Worm (Caenorhabditis elegans) whole organism, late embryonic: ENCODE measurements around the gene F58F6.5.
"Not testable (repeated sequence)": the region's sequence is repeated elsewhere in the genome, so short reads cannot be mapped to it uniquely, and the experiment has no call there.

Experiments used
- C08G9.2 ChIP-seq: sonication (generic microtip); optimal IDR thresholded peaks from 2 replicates; lab custom pipeline; 2016; ENCODE audit warnings: mild to moderate bottlenecking, missing genetic modification characterization, moderate library complexity, missing compliant biosample characterization
- F13H6.1 ChIP-seq: sonication (generic microtip); optimal IDR thresholded peaks from 2 replicates; lab custom pipeline; 2016; ENCODE audit warnings: missing genetic modification characterization, missing compliant biosample characterization
- K02D7.2 ChIP-seq: sonication (generic microtip); optimal IDR thresholded peaks from 2 replicates; lab custom pipeline; 2017; ENCODE audit warnings: mild to moderate bottlenecking, missing genetic modification characterization, missing compliant biosample characterization
- K09A11.1 ChIP-seq: sonication (generic microtip); optimal IDR thresholded peaks from 2 replicates; lab custom pipeline; 2017; ENCODE audit warnings: antibody characterized with exemption, mild to moderate bottlenecking, missing genetic modification characterization, missing compliant biosample characterization; ENCODE audit not compliant: insufficient read depth
- T23F11.4 ChIP-seq: fragments of 200-800 bp; sonication (Bioruptor generic); optimal IDR thresholded peaks from 2 replicates; lab custom pipeline; 2018; ENCODE audit warnings: mild to moderate bottlenecking, missing genetic modification characterization, missing compliant biosample characterization
- Y22D7AL.16 ChIP-seq: sonication (generic microtip); optimal IDR thresholded peaks from 2 replicates; lab custom pipeline; 2016; ENCODE audit warnings: missing genetic modification characterization, missing compliant biosample characterization
- ama-1 ChIP-seq: fragments of 150-350 bp; optimal IDR thresholded peaks from 2 replicates; lab custom pipeline; 2014
- ceh-18 ChIP-seq: sonication (generic microtip); optimal IDR thresholded peaks from 2 replicates; lab custom pipeline; 2016; ENCODE audit warnings: missing genetic modification characterization, missing compliant biosample characterization
- ceh-31 ChIP-seq: sonication (generic microtip); optimal IDR thresholded peaks from 2 replicates; lab custom pipeline; 2016; ENCODE audit warnings: missing genetic modification characterization, missing compliant biosample characterization
- ceh-45 ChIP-seq: fragments of 200-800 bp; sonication (Bioruptor generic); IDR thresholded peaks from 2 replicates; pipeline ENCODE4 v1.3.6; 2022; ENCODE audit warnings: missing genetic modification reagents, missing genetic modification characterization, missing compliant biosample characterization
- ceh-48 ChIP-seq: sonication (generic microtip); optimal IDR thresholded peaks from 2 replicates; lab custom pipeline; 2016; ENCODE audit warnings: missing genetic modification characterization, inconsistent platforms, missing compliant biosample characterization
- ceh-9 ChIP-seq: sonication (generic microtip); optimal IDR thresholded peaks from 2 replicates; lab custom pipeline; 2016; ENCODE audit warnings: mild to moderate bottlenecking, missing genetic modification characterization, inconsistent platforms, missing compliant biosample characterization
- che-1 ChIP-seq: sonication (generic microtip); optimal IDR thresholded peaks from 2 replicates; lab custom pipeline; 2016; ENCODE audit warnings: mild to moderate bottlenecking, missing genetic modification characterization, missing compliant biosample characterization
- dmd-4 ChIP-seq: sonication (generic microtip); optimal IDR thresholded peaks from 2 replicates; lab custom pipeline; 2016; ENCODE audit warnings: borderline replicate concordance, missing genetic modification characterization, missing compliant biosample characterization
- dve-1 ChIP-seq: sonication (generic microtip); optimal IDR thresholded peaks from 2 replicates; lab custom pipeline; 2017; ENCODE audit warnings: antibody characterized with exemption, mild to moderate bottlenecking, missing genetic modification characterization, missing compliant biosample characterization
- fax-1 ChIP-seq: sonication (generic microtip); optimal IDR thresholded peaks from 2 replicates; lab custom pipeline; 2016; ENCODE audit warnings: missing genotype, missing genetic modification characterization, missing compliant biosample characterization
- fkh-10 ChIP-seq: fragments of 150-350 bp; optimal IDR thresholded peaks from 2 replicates; lab custom pipeline; 2014; ENCODE audit warnings: missing biosample characterization, missing genetic modification reagents, missing genetic modification characterization
- hlh-6 ChIP-seq: sonication (generic microtip); optimal IDR thresholded peaks from 2 replicates; lab custom pipeline; 2016; ENCODE audit warnings: missing genotype, missing genetic modification characterization, missing compliant biosample characterization
- hlh-8 ChIP-seq: sonication (generic microtip); optimal IDR thresholded peaks from 2 replicates; lab custom pipeline; 2016; ENCODE audit warnings: missing genotype, missing genetic modification characterization, missing compliant biosample characterization
- lin-11 ChIP-seq: fragments of 200-800 bp; sonication (Bioruptor generic); optimal IDR thresholded peaks from 2 replicates; lab custom pipeline; 2018; ENCODE audit warnings: mild to moderate bottlenecking, missing genetic modification characterization, missing compliant biosample characterization
- nfya-1 ChIP-seq: sonication (generic microtip); optimal IDR thresholded peaks from 2 replicates; lab custom pipeline; 2017; ENCODE audit warnings: missing genetic modification characterization, mild to moderate bottlenecking, missing compliant biosample characterization, antibody characterized with exemption, moderate library complexity
- nhr-11 ChIP-seq: fragments of 150-350 bp; optimal IDR thresholded peaks from 2 replicates; lab custom pipeline; 2014; ENCODE audit warnings: missing biosample characterization, missing genetic modification characterization
- odd-2 ChIP-seq: sonication (generic microtip); optimal IDR thresholded peaks from 2 replicates; lab custom pipeline; 2017; ENCODE audit warnings: antibody characterized with exemption, mild to moderate bottlenecking, missing genetic modification characterization, missing compliant biosample characterization
- pha-2 ChIP-seq: sonication (generic microtip); optimal IDR thresholded peaks from 2 replicates; lab custom pipeline; 2017; ENCODE audit warnings: mild to moderate bottlenecking, missing genetic modification characterization, missing compliant biosample characterization
- pqm-1 ChIP-seq: sonication (generic microtip); optimal IDR thresholded peaks from 2 replicates; lab custom pipeline; 2016; ENCODE audit warnings: missing genetic modification characterization, missing compliant biosample characterization
- pros-1 ChIP-seq: fragments of 150-350 bp; optimal IDR thresholded peaks from 2 replicates; lab custom pipeline; 2014; ENCODE audit warnings: missing biosample characterization, missing genetic modification reagents, missing genetic modification characterization
- sox-2 ChIP-seq: fragments of 200-800 bp; sonication (Bioruptor generic); IDR thresholded peaks from 2 replicates; pipeline ENCODE4 v1.3.6; 2022; ENCODE audit warnings: missing genetic modification reagents, missing genetic modification characterization, missing compliant biosample characterization
- tbx-2 ChIP-seq: sonication (generic microtip); optimal IDR thresholded peaks from 2 replicates; lab custom pipeline; 2016; ENCODE audit warnings: missing genetic modification characterization, missing compliant biosample characterization
- unc-55 ChIP-seq: sonication (generic microtip); optimal IDR thresholded peaks from 2 replicates; lab custom pipeline; 2017; ENCODE audit warnings: missing biosample characterization, missing genetic modification reagents, missing genetic modification characterization

F58F6.5 gene

DNA sequence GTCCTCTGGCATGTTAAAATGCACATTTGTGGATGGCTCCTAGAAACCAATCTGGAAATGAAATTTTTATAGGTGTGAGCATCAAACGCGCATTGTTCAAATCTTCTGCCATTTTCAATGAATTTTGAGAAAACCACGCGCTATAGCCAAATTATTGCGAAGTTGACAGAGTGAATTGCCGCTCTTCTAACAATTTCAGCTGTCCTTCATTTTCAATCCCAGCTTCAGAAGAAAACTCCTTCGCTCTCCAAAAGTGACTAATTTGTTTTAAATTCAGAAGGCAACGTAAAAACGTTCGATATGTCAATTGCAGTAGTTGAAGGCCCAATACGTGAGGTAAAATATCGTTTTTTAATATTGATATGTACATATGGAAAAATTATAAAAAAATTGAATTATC is at the start of gene F58F6.5:
TSS of gene F58F6.5 (plus strand) at position 301 of the 400 bp plus-strand sequence.
- not testable (repeated sequence) for TF ChIP-seq hlh-6, ceh-18, ceh-48 (tag; lab: Kevin White, UChicago)

DNA sequence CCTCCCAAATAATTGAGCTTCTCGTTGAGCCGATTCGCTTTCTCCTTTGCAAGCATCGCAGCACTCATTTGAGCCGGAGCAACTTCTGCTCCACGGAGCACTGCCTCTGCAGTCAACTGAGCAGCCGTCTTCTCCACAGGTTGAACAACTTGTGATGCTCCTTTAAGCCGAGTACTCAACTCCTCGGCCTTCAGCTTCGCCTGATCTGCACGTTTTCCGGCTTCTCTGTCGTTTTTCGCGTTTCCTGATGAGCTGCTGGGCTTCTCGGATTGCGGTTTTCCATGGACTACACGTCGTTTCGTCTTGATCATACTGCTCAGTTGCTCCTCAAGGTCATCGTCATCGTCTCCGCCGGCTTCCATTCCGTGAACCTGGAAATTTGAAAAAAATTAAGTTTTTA is 44.5 kb upstream of the F58F6.5 start:
- TF ChIP-seq che-1 (tag; lab: Kevin White, UChicago) (no peak), nhr-11 (tag; lab: Kevin White, UChicago) (no peak), sox-2 (GFP tag; lab: Robert Waterston, UW) (no peak), ceh-9 (tag; lab: Kevin White, UChicago) (no peak), fkh-10 (GFP tag; lab: Kevin White, UChicago) (no peak), ama-1 (lab: Kevin White, UChicago) (no peak), F13H6.1 (tag; lab: Kevin White, UChicago) (no peak), hlh-6 (tag; lab: Kevin White, UChicago) (no peak), ceh-18 (tag; lab: Kevin White, UChicago) (no peak), Y22D7AL.16 (tag; lab: Kevin White, UChicago) (no peak), hlh-8 (tag; lab: Kevin White, UChicago) (no peak), pros-1 (tag; lab: Kevin White, UChicago) (no peak), pha-2 (tag; lab: Kevin White, UChicago) (no peak)

DNA sequence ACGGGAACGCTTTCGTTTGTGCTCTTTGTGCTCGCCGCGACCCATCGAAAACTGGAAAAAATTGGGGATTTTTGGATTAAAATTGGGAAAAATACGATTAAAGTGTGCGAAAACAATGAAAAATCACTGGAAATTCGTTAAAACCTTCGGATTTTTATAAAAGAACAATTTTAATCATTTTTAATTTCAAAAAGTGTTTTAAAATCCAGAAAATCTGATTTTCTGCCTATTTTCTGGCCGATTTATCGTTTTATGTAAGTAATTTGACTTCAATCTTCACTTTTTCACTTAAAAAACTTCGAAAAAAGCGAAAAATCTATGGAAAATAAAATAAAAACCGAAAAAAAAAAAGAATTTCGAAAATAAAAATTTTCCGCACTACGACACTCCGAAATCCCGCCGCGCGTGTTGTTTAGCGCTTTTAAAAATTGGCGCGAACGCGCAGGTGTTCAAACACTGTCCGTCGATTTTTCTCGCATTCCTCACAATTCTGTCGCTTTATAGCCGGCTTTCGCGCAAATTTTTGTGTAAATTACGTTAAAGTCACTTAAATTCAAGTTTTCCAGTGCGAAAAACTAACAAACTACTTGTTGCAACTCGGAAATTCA is 33.8 kb upstream of the F58F6.5 start, which contains the start of the genes ddx-46 and F53H1.4:
TSS of gene ddx-46 (minus strand) at position 51 of the 608 bp plus-strand sequence.
TSS of gene F53H1.4 (plus strand) at position 567 of the 608 bp plus-strand sequence.
- TF ChIP-seq nfya-1 (tag; lab: Kevin White, UChicago) (peak; percentile 27), K09A11.1 (tag; lab: Kevin White, UChicago) (no peak)
- TF ChIP-seq, all 69 proteins: peak for 1

DNA sequence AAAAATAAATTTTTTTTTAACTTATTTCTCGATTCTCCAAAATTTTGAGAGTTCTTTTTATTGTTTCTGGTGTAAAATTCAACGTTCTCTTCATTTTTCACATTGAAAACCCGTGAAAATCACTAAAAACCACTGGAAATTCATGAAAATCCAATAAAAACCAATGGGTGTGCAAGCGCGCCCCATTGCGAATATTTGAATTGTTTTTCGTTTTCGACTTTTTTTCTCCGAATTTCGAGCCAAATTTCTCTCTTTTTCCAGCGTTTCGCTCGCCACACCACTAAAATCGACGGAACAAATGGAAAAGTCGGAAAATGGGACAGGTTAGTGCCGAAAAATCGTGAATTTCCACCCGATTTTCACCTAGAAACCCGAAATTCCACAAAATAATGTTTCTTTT is 33.1 kb upstream of the F58F6.5 start:
- no peak for TF ChIP-seq lin-11
- TF ChIP-seq dmd-4: no peak
- TF ChIP-seq dve-1 (tag; lab: Kevin White, UChicago): no peak
- no peak for TF ChIP-seq ceh-31 (tag; lab: Kevin White, UChicago)
- no peak for TF ChIP-seq K02D7.2 (tag; lab: Kevin White, UChicago)
- no peak for TF ChIP-seq T23F11.4 (GFP tag; lab: Kevin White, UChicago)
- TF ChIP-seq ceh-18 (tag; lab: Kevin White, UChicago): no peak
- no peak for TF ChIP-seq ama-1 (lab: Kevin White, UChicago)
- TF ChIP-seq fax-1 (tag; lab: Kevin White, UChicago): no peak
- no peak for TF ChIP-seq pqm-1 (tag; lab: Kevin White, UChicago)
- no peak for TF ChIP-seq odd-2
- TF ChIP-seq C08G9.2 (tag; lab: Kevin White, UChicago): no peak

DNA sequence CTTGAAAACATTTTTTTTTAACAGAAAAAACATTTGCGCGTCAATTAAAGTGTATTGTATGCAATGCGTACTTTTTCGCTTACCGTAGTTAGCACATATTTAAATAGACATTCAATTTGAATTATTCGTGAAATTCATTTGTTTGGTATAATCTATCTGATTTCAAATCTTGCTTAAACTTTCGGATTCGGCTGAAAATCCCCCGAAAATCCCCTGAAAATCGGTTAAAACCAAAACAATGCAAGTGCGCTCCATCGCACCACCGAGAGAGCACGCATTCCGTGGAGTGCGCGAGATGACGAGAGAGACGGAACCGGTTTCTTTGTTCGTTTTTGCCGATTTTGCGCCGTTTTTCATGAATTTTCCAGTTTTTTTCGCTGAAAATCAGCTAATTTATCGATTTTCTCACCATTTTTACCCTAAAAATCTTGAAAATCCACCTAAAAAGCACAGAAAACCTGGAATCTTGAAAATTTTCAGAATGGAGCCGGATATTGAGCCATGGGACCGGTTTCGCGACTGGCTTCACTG is 14.7 kb upstream of the F58F6.5 start, which contains the start of gene F53H1.3:
TSS of gene F53H1.3 (plus strand) at position 481 of the 531 bp plus-strand sequence.
- TF ChIP-seq tbx-2: no peak
- no peak for TF ChIP-seq ceh-45 (GFP tag; lab: Robert Waterston, UW)
- no peak for TF ChIP-seq unc-55 (GFP tag; lab: Kevin White, UChicago)
- no peak for TF ChIP-seq ceh-9 (tag; lab: Kevin White, UChicago)
- TF ChIP-seq K09A11.1 (tag; lab: Kevin White, UChicago): no peak
- no peak for TF ChIP-seq T23F11.4 (GFP tag; lab: Kevin White, UChicago)

DNA sequence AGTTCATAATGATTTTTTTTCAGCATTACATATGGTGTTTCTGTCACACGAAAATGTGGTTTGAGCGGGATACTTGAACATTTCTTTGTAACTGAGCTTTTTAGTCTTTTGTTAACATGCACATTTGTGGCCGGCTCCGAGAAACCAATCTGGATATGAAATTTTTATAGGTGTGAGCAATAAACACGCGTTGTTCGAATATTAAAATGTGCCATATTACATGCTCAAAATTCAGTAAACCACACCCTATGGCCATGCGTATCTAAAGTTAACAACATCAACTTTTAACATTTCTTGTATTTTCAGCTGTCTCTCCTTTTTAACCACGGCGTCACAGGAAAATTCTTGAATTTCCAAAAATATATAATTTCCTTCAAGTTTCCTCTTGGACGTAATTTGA is 2.7 kb upstream of the F58F6.5 start, which contains the start of gene F58F6.6:
TSS of gene F58F6.6 (plus strand) at position 301 of the 400 bp plus-strand sequence.
- not testable (repeated sequence) for TF ChIP-seq nfya-1, pros-1, che-1 (tag; lab: Kevin White, UChicago)
